Fruit fly (Drosophila melanogaster) Kc167 (cell line): ENCODE data around the gene CG6511.

Experiments used
- Myc ChIP-seq: fragments of >200 bp; optimal IDR thresholded peaks from 2 replicates; lab custom pipeline; 2017; ENCODE audit warnings: missing external identifiers
- Sin3A ChIP-seq: fragments of >200 bp; optimal IDR thresholded peaks from 2 replicates; lab custom pipeline; 2018; ENCODE audit warnings: missing external identifiers
- h ChIP-seq: fragments of >200 bp; optimal IDR thresholded peaks from 3 replicates; lab custom pipeline; 2018; ENCODE audit warnings: missing external identifiers
- insv ChIP-seq: fragments of >200 bp; optimal IDR thresholded peaks from 3 replicates; lab custom pipeline; 2018; ENCODE audit warnings: missing external identifiers
- psq ChIP-seq: fragments of >200 bp; optimal IDR thresholded peaks from 2 replicates; lab custom pipeline; 2017; ENCODE audit warnings: missing external identifiers
- ttk ChIP-seq: sonication (Bioruptor generic); optimal IDR thresholded peaks from 2 replicates; lab custom pipeline; 2017; ENCODE audit warnings: missing external identifiers

Gene CG6511

DNA sequence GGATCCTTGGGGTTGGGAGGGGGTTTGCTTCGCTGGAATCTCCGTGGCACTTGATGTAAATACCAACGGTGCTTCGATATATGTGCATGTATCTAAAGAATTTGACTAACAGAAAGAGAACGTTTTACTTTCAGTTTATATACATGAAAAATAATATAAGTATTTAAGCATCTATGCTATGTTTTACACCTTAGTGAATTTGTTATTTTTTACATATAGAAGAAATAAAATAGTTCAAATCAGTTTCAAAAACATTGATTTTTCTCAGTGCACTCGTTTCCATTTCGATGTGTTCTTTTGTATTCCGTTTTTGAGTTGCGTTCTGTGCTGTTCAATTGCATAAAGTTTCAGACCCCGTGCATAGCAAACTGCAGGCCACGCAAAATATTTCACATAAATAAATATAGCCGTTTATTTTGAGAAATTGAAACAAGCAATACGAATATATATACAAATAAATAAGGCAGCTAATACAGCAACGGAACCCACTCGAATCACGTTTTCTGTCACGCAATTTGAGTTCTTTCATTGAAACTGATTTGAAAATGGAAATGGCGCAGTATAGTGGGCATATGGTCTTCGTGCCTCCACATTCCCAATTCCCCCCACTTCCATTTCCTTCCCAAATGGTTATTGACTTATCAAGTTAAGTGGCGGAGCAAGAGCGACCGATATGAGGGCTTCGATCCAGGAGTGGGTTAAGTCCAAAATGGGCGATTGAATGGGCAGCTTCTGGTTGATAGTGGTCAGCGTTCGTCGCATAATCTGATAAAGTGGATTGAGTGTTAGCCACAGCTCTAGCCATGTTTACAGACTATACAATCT is 38.4 kb upstream of the CG6511 start:
- TF ChIP-seq h (lab: Kevin White, UChicago) (no peak), ttk (lab: Kevin White, UChicago) (no peak), Myc (no peak), Sin3A (lab: Kevin White, UChicago) (no peak), psq (no peak), insv (no peak)

- TF ChIP-seq insv (no peak), h (lab: Kevin White, UChicago) (no peak), Myc (no peak), Sin3A (lab: Kevin White, UChicago) (no peak), psq (no peak), ttk (lab: Kevin White, UChicago) (no peak)
Measured at dm6 chr3L:8683773-8684172, 37.4 kb upstream of the CG6511 start.

- no peak for TF ChIP-seq Sin3A (lab: Kevin White, UChicago)
- TF ChIP-seq psq, result no peak
- no peak for TF ChIP-seq Myc
- TF ChIP-seq h (lab: Kevin White, UChicago), result no peak
- no peak for TF ChIP-seq ttk (lab: Kevin White, UChicago)
- TF ChIP-seq insv, result no peak
Measured at dm6 chr3L:8684419-8685081, 36.6 kb upstream of the CG6511 start.

DNA sequence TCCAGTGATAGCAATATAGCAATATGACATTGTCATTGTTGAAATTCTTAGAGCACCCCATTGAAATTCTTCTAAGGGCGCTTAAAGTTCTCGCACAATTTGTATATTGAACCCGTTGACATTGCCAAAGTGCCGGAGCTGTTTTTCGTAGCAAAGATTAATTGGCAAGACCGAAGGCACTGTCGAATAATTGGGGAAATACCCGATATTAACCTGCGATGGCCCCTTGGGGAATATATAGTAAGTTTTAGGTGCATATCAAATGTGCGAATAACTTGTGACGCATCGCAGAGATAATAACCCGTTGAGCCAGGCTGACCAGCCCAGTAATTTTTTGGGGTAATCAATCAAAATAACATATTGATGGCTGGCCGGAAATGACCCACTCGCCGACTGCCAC is 34.5 kb upstream of the CG6511 start:
- TF ChIP-seq insv (no peak), h (lab: Kevin White, UChicago) (no peak), Sin3A (lab: Kevin White, UChicago) (no peak), psq (no peak), ttk (lab: Kevin White, UChicago) (no peak)

dm6 chr3L:8688694-8689291 is 32.3 kb upstream of the CG6511 start:
- TF ChIP-seq Sin3A (lab: Kevin White, UChicago) (no peak), h (lab: Kevin White, UChicago) (no peak), insv (no peak), ttk (lab: Kevin White, UChicago) (no peak), Myc (no peak), psq (no peak)

- TF ChIP-seq psq (no peak), Myc (no peak), insv (no peak), ttk (lab: Kevin White, UChicago) (no peak), Sin3A (lab: Kevin White, UChicago) (no peak), h (lab: Kevin White, UChicago) (no peak)
Measured at dm6 chr3L:8689675-8690074, 31.4 kb upstream of the CG6511 start.

DNA sequence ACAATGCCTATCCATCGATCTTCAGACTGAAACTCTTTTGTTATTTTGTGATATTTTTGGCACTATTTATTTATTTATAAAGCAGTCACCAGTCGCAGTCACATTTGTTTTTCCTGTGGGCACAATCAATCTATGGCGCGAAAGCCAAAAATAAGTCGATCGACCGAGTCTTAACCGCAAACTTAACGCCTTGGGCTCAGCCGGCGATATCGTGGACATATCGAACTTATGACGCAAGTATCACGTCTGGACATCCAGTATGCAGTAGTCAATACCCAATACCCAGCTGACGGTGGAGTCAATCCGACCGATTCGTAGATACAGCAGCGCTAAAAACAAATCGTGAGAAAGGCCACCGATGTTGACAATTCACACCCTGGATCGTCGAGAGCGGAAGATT is 30.5 kb upstream of the CG6511 start:
- TF ChIP-seq h (lab: Kevin White, UChicago) (no peak), Sin3A (lab: Kevin White, UChicago) (no peak), insv (no peak), psq (no peak), ttk (lab: Kevin White, UChicago) (no peak), Myc (no peak)

DNA sequence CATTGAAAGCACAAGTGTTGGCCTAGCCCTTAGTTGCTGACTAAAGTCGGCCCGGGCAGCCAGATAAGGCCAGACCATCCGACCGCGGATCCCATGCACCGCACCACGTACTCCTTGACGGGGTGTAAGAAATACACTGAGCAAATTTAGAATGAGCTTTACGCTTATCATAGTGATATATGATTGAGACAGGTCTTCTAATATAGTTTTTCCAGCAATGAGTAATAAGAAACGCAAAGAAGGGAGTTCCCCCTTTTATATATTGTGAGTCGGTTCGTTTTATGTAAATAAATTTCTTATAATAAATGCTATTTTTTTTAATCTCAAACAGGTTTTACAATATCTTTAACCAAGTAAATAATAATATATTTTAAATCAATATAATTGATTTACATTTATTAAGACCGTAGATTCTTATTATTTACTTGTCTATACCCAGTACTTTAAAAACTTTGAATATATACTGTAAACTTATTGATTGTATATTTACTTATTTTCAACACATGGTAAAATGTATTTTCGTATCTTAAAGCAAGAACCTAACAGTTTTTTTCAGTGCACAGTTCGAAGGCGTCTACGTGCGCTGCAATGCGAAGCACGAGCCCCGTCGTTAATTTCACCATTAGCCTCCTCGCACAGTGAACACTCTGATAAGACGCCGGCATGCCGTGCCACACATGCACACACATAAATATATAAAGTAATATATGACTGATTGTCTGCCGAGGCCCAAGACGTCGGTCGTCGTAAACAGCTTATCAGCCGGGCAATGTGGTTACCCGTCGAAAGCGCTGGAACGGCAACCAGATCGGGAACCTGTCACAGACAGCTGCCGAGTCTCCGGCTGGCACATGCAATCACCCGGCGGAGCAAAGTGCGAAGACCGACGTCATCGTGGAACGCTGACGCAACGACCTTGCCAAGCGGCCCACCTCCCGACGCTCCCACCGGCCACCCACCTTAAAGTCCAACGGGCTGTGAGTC is 28.9 kb upstream of the CG6511 start:
- TF ChIP-seq ttk (lab: Kevin White, UChicago) (no peak), Sin3A (lab: Kevin White, UChicago) (no peak), h (lab: Kevin White, UChicago) (no peak), psq (no peak), Myc (no peak), insv (no peak)

- TF ChIP-seq Myc (no peak), psq (no peak), Sin3A (lab: Kevin White, UChicago) (no peak), ttk (lab: Kevin White, UChicago) (no peak), h (lab: Kevin White, UChicago) (no peak), insv (no peak)
Measured at dm6 chr3L:8693558-8694502, 27.3 kb upstream of the CG6511 start.

dm6 chr3L:8695959-8696358 is 25.2 kb upstream of the CG6511 start:
- no peak for TF ChIP-seq psq
- no peak for TF ChIP-seq ttk (lab: Kevin White, UChicago)
- TF ChIP-seq Sin3A (lab: Kevin White, UChicago), result no peak
- TF ChIP-seq Myc, result no peak
- no peak for TF ChIP-seq insv
- no peak for TF ChIP-seq h (lab: Kevin White, UChicago)
